Fruit fly (Drosophila melanogaster) whole organism, adult: Measurements from ENCODE around the gene Elys.

ENCODE experiments used
- CG11617 ChIP-seq: fragments of 200-800 bp; sonication (Bioruptor generic); optimal IDR thresholded peaks from 2 replicates; lab custom pipeline; 2017; ENCODE audit warnings: mild to moderate bottlenecking, missing biosample characterization, missing genetic modification reagents, missing genetic modification characterization
- CG12768 ChIP-seq: fragments of 200-800 bp; sonication (Bioruptor generic); optimal IDR thresholded peaks from 2 replicates; lab custom pipeline; 2017; ENCODE audit warnings: missing biosample characterization, missing genetic modification characterization, mild to moderate bottlenecking, moderate library complexity, missing genetic modification reagents
- CG14711 ChIP-seq: fragments of 200-800 bp; sonication (Bioruptor generic); optimal IDR thresholded peaks from 2 replicates; lab custom pipeline; 2018; ENCODE audit warnings: missing biosample characterization, mild to moderate bottlenecking, missing genetic modification characterization, moderate library complexity
- CG1620 ChIP-seq: fragments of 200-800 bp; sonication (Bioruptor generic); optimal IDR thresholded peaks from 2 replicates; lab custom pipeline; 2016; ENCODE audit warnings: missing biosample characterization, missing genetic modification characterization
- CG33017 ChIP-seq: fragments of 200-800 bp; sonication (Bioruptor generic); optimal IDR thresholded peaks from 2 replicates; lab custom pipeline; 2018; ENCODE audit warnings: missing biosample characterization, mild to moderate bottlenecking, missing genetic modification characterization, moderate library complexity
- CG5204 ChIP-seq: fragments of 200-800 bp; sonication (Bioruptor generic); optimal IDR thresholded peaks from 2 replicates; lab custom pipeline; 2016; ENCODE audit warnings: missing biosample characterization, missing genetic modification characterization
- CG7045 ChIP-seq: fragments of 200-800 bp; sonication (Bioruptor generic); optimal IDR thresholded peaks from 2 replicates; lab custom pipeline; 2017; ENCODE audit warnings: missing biosample characterization, mild to moderate bottlenecking, missing genetic modification characterization
- CG7101 ChIP-seq: fragments of 200-800 bp; sonication (Bioruptor generic); optimal IDR thresholded peaks from 2 replicates; lab custom pipeline; 2018; ENCODE audit warnings: missing biosample characterization, mild to moderate bottlenecking, missing genetic modification characterization, moderate library complexity
- Clk ChIP-seq: fragments of 200-800 bp; sonication (Bioruptor generic); optimal IDR thresholded peaks from 2 replicates; lab custom pipeline; 2017; ENCODE audit warnings: missing biosample characterization, missing genetic modification characterization
- Crg-1 ChIP-seq: fragments of 200-800 bp; sonication (Bioruptor generic); optimal IDR thresholded peaks from 2 replicates; lab custom pipeline; 2016; ENCODE audit warnings: missing biosample characterization, missing genetic modification characterization
- Hr96 ChIP-seq: fragments of 200-800 bp; sonication (Bioruptor generic); optimal IDR thresholded peaks from 2 replicates; lab custom pipeline; 2016; ENCODE audit warnings: missing biosample characterization, missing genetic modification characterization
- Mnt ChIP-seq: fragments of 200-800 bp; sonication (Bioruptor generic); optimal IDR thresholded peaks from 2 replicates; lab custom pipeline; 2016; ENCODE audit warnings: missing biosample characterization, mild to moderate bottlenecking, missing genetic modification characterization
- bab1 ChIP-seq: fragments of 200-800 bp; sonication (Bioruptor generic); optimal IDR thresholded peaks from 3 replicates; lab custom pipeline; 2019; ENCODE audit warnings: missing biosample characterization, mild to moderate bottlenecking, missing genetic modification characterization, moderate library complexity
- cic ChIP-seq: fragments of 200-800 bp; sonication (Bioruptor generic); optimal IDR thresholded peaks from 2 replicates; lab custom pipeline; 2017; ENCODE audit warnings: missing biosample characterization, mild to moderate bottlenecking, missing genetic modification characterization, moderate library complexity
- cnc ChIP-seq, 2 experiments: fragments of >200 bp; optimal IDR thresholded peaks; 2 replicates each; lab custom pipeline; 2017
- kay ChIP-seq: fragments of 200-800 bp; sonication (Bioruptor generic); peaks from one replicate; lab custom pipeline; 2016; ENCODE audit warnings: missing biosample characterization, missing genetic modification characterization, borderline replicate concordance
- ovo ChIP-seq: fragments of 200-800 bp; sonication (Bioruptor generic); optimal IDR thresholded peaks from 2 replicates; lab custom pipeline; 2016; ENCODE audit warnings: missing biosample characterization, missing genetic modification characterization
- pad ChIP-seq: fragments of 200-800 bp; sonication (Bioruptor generic); optimal IDR thresholded peaks from 3 replicates; lab custom pipeline; 2017; ENCODE audit warnings: missing biosample characterization, missing genetic modification characterization, mild to moderate bottlenecking, moderate library complexity, missing genetic modification reagents
- tj ChIP-seq: fragments of 200-800 bp; sonication (Bioruptor generic); optimal IDR thresholded peaks from 3 replicates; lab custom pipeline; 2017; ENCODE audit warnings: missing biosample characterization, mild to moderate bottlenecking, missing genetic modification characterization, moderate library complexity
- toe ChIP-seq: fragments of 200-800 bp; sonication (Bioruptor generic); optimal IDR thresholded peaks from 2 replicates; lab custom pipeline; 2016; ENCODE audit warnings: missing biosample characterization, missing genetic modification characterization

Elys gene

DNA sequence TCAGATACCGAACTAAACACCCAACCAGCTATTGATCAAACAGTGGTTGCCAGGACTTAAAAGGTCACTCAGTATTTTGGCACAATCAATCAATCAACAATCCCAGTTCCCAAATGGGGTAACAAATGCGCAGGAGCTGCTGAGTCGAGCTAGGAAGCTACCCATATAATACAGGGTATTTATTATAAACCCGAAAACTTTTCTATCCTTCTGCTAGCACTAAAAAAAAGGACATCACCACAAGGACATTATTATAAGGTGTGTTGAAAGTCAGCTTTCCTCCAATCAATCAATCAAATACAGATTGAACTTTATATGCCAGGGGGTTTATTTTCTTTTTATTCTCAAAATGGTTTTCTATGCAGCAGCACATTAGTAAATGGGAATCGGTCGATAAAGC is 31.0 kb upstream of the Elys start, which contains the start of gene CG14221:
Gene CG14221, minus strand, starts transcription at position 101 of the 400 bp plus-strand sequence.
- no peak for TF ChIP-seq tj (GFP tag; lab: Kevin White, UChicago)
- no peak for TF ChIP-seq cnc (optimal IDR thresholded peaks at IDR 0.05; lab: Kevin White, UChicago)
- no peak for TF ChIP-seq ovo (GFP tag; lab: Kevin White, UChicago)
- TF ChIP-seq cic = no peak
- TF ChIP-seq Clk (GFP tag; lab: Kevin White, UChicago) = no peak
- TF ChIP-seq Crg-1 (GFP tag; lab: Kevin White, UChicago) = no peak
- TF ChIP-seq kay = no peak
- TF ChIP-seq Hr96 = no peak
- TF ChIP-seq CG7101 (tag; lab: Kevin White, UChicago) = no peak
- TF ChIP-seq CG7045 = no peak
- no peak for TF ChIP-seq toe (GFP tag; lab: Kevin White, UChicago)

DNA sequence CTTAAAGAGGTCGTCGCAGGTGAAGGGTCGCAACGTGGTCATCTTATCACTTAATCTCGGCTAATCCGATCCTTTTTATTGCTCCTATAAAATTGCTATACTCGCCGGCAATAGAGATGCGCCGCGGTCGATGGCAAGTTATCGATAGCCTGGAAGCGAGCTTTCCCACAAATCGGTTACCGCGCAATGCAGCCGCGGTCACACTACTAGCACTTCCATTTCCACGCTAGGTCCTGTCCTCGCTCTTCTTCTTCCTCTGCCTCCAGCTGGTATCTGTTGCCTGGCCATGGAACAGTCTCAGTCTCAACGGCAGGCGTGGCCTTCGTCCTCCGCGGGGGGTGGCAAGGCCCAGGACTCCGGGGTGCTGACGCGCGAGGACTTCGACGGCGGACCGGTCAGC is 29.2 kb upstream of the Elys start, which contains the start of the genes Naa20A and MKP-4:
Gene Naa20A, minus strand, starts transcription at position 151 of the 400 bp plus-strand sequence.
Gene MKP-4, plus strand, starts transcription at position 191 of the 400 bp plus-strand sequence.
- TF ChIP-seq CG5204 (GFP tag; lab: Kevin White, UChicago) (no peak), Mnt (GFP tag; lab: Kevin White, UChicago) (peak; percentile 39), Clk (GFP tag; lab: Kevin White, UChicago) (no peak), CG12768 (GFP tag; lab: Kevin White, UChicago) (no peak), toe (GFP tag; lab: Kevin White, UChicago) (no peak)

DNA sequence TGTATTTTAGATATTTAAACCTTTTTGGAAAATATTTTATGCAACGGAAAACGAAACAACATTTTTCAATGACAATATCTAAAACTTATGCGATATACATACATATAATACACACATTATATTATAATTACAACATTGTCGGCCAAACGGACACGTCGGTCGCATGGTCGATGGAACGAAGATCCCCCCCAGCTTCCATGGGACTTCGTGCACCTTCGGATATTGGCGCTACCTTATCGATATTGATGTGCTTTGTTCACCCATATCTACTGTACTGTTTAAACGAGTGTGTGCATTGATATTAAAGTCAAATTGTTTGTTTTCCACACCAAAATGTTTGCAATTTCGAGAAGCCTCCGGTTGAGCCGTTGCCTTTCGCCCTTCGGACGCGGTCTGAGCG is 26.7 kb upstream of the Elys start, which contains the start of gene CG14212:
Gene CG14212, plus strand, starts transcription at position 301 of the 400 bp plus-strand sequence.
- TF ChIP-seq Hr96 (no peak), kay (no peak), CG7045 (no peak), CG12768 (GFP tag; lab: Kevin White, UChicago) (no peak), Mnt (GFP tag; lab: Kevin White, UChicago) (no peak)

DNA sequence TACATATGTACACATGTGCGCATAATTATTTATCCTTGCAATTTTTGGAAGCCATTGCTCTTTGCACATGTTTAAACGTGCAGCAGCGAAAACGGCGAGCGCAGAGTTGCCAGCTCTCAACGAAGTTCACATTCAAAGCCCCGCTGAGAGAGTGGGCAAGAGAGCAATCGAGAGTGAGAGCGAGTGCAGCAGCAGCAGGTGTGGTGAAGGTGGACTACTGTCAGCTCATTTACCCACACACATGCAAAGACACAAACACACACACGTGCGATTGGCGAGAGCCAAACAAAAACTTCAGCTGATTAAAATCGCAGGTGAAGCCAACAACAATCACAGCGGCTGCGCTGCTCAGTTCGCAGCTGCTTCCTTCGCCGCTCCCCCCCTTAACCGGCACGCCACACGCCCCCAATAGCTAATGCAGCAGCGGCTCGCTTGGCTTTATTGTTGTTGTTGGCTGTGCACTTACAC is 20.7 kb upstream of the Elys start:
- peak; percentile 25 for TF ChIP-seq CG14711 (tag; lab: Kevin White, UChicago)
- no peak for TF ChIP-seq CG5204 (GFP tag; lab: Kevin White, UChicago)
- no peak for TF ChIP-seq cnc (optimal IDR thresholded peaks at IDR 0.05; lab: Kevin White, UChicago)
- peak; percentile 12 for TF ChIP-seq CG11617 (GFP tag; lab: Kevin White, UChicago)
- no peak for TF ChIP-seq kay
- peak; percentile 64 for TF ChIP-seq cic
- no peak for TF ChIP-seq CG7045
- TF ChIP-seq Crg-1 (GFP tag; lab: Kevin White, UChicago) = no peak
- no peak for TF ChIP-seq CG33017 (tag; lab: Kevin White, UChicago)
- TF ChIP-seq Hr96 = no peak
- peak; percentile 16 for TF ChIP-seq bab1 (GFP tag; lab: Kevin White, UChicago)
- TF ChIP-seq ovo (GFP tag; lab: Kevin White, UChicago) = no peak
- peak; percentile 60 for TF ChIP-seq tj (GFP tag; lab: Kevin White, UChicago)
- peak; percentile 10 for TF ChIP-seq CG7101 (tag; lab: Kevin White, UChicago)
- TF ChIP-seq Clk (GFP tag; lab: Kevin White, UChicago) = no peak
- peak; percentile 78 for TF ChIP-seq pad (GFP tag; lab: Kevin White, UChicago)
- TF ChIP-seq Mnt (GFP tag; lab: Kevin White, UChicago) = peak; percentile 90
- TF ChIP-seq CG1620 (GFP tag; lab: Kevin White, UChicago) = no peak
- TF ChIP-seq toe (GFP tag; lab: Kevin White, UChicago) = no peak
- peak; percentile 17 for TF ChIP-seq CG12768 (GFP tag; lab: Kevin White, UChicago)

DNA sequence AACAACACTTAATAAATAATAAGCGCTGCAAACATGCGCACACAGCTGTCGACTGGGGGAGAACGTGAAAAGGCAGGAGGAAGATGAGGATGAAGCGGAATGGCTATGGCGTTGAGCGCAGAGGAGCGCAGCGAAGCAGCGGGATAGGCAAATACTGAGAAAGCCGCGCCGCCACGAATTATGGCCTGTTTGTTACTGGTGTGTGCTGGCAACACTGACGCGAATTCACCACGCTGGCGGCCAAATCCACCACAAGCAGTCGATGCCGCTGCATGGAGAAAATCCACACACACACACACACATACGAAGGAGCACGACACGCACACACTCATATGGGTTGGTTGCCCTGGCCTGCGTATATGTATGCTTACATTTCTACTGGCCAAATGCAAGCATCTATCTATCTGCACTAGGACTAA is 15.1 kb upstream of the Elys start:
- peak; percentile 4 for TF ChIP-seq CG1620 (GFP tag; lab: Kevin White, UChicago)
- no peak for TF ChIP-seq CG5204 (GFP tag; lab: Kevin White, UChicago)
- no peak for TF ChIP-seq cnc (optimal IDR thresholded peaks at IDR 0.05; lab: Kevin White, UChicago)
- TF ChIP-seq pad (GFP tag; lab: Kevin White, UChicago) = peak; percentile 98
- no peak for TF ChIP-seq Clk (GFP tag; lab: Kevin White, UChicago)
- TF ChIP-seq CG7045 = no peak
- peak; percentile 19 for TF ChIP-seq CG33017 (tag; lab: Kevin White, UChicago)
- no peak for TF ChIP-seq Crg-1 (GFP tag; lab: Kevin White, UChicago)
- no peak for TF ChIP-seq toe (GFP tag; lab: Kevin White, UChicago)
- peak; percentile 71 for TF ChIP-seq CG14711 (tag; lab: Kevin White, UChicago)
- TF ChIP-seq ovo (GFP tag; lab: Kevin White, UChicago) = no peak
- peak; percentile 27 for TF ChIP-seq bab1 (GFP tag; lab: Kevin White, UChicago)
- peak; percentile 50 for TF ChIP-seq Mnt (GFP tag; lab: Kevin White, UChicago)
- peak; percentile 4 for TF ChIP-seq CG12768 (GFP tag; lab: Kevin White, UChicago)
- TF ChIP-seq tj (GFP tag; lab: Kevin White, UChicago) = peak; percentile 5
- TF ChIP-seq kay = no peak
- TF ChIP-seq CG11617 (GFP tag; lab: Kevin White, UChicago) = peak; percentile 9
- no peak for TF ChIP-seq Hr96
- peak; percentile 6 for TF ChIP-seq cic
- TF ChIP-seq CG7101 (tag; lab: Kevin White, UChicago) = peak; percentile 13
